Fruit fly (Drosophila melanogaster) whole organism, prepupa: ENCODE results near the gene Shaw.

Experiments
- CG15336 ChIP-seq: fragments of 200-800 bp; sonication (Bioruptor generic); IDR thresholded peaks from 2 replicates; pipeline ENCODE4 v1.3.6; 2022; ENCODE audit warnings: missing biosample characterization, missing genetic modification characterization
- Lpt ChIP-seq: fragments of 200-800 bp; sonication (Bioruptor generic); optimal IDR thresholded peaks from 3 replicates; lab custom pipeline; 2016; ENCODE audit warnings: missing biosample characterization, missing genetic modification characterization
- pdm3 ChIP-seq: fragments of 200-800 bp; sonication (Bioruptor generic); optimal IDR thresholded peaks from 3 replicates; lab custom pipeline; 2016; ENCODE audit warnings: missing biosample characterization, missing genetic modification characterization
- salr ChIP-seq, 2 experiments: fragments of 200-800 bp; sonication (Bioruptor generic); optimal IDR thresholded peaks; 3 replicates each; lab custom pipeline; 2016 to 2018; ENCODE audit warnings: missing biosample characterization in 2 of 2, missing genetic modification characterization in 2 of 2, mild to moderate bottlenecking in 1 of 2

- TF ChIP-seq pdm3 (GFP tag; lab: Kevin White, UChicago) (no peak), salr (GFP tag; optimal IDR thresholded peaks at IDR 0.05; lab: Kevin White, UChicago) (no peak), Lpt (GFP tag; lab: Kevin White, UChicago) (no peak), CG15336 (GFP tag; lab: Robert Waterston, UW) (no peak)
These were observed 4.3 kb upstream of the Shaw start for dm6 chr2L:3713545-3714156.
